Worm (Caenorhabditis elegans): ENCODE results near the gene F44E2.3.

Gene F44E2.3

DNA sequence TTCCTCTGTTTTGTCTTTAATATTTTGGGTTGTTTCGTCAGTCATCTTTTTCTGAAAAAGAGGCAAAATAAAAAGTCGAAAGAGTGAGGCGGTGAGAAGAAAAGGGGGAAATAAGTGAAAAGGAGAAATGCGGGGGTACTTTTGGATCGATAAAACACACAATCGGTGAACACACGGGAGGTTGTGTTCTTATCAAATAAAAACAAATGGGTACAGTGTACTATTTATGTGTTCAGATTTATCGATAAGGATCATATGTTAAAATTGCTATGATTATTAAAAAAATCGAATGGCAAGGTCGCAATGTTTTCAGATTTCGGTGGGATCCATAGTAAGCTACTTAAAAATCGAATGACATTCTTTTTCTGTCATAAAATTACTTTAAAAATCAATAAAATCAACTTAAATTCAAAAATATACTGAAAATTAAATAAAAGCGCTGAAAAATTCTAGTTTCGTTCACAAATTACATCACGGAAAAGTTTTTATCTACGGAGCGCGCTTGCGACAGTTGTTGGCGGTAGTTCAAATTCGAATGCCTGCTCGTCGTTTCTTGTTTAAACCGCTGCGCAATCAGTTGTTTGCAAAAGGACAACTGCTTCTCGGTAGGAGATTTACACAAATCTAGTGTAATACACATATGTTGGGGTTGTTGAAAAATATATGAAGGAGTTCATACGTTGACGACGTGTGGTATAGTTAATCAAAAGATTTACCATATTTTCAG lies 19.7 kb downstream of the F44E2.3 start, which contains the start of gene prx-19 (continued):
- TF ChIP-seq pha-4 (tag; optimal IDR thresholded peaks at IDR 0.05) (peak; percentile 63), tbx-2 (tag; optimal IDR thresholded peaks at IDR 0.05) (no peak), R02D3.7 (tag; optimal IDR thresholded peaks at IDR 0.05) (no peak), sea-2 (GFP tag; optimal IDR thresholded peaks at IDR 0.05) (no peak), nhr-77 (tag; optimal IDR thresholded peaks at IDR 0.05) (no peak)

ce11 chrIII:8807246-8807645 lies 21.9 kb downstream of the F44E2.3 start, which contains the start of gene F54F2.7:
Gene F54F2.7, minus strand, starts transcription at chrIII:8807346.
- TF ChIP-seq lin-39 (tag; optimal IDR thresholded peaks at IDR 0.05), result no peak
- no peak for TF ChIP-seq nhr-77 (tag; optimal IDR thresholded peaks at IDR 0.05)

DNA sequence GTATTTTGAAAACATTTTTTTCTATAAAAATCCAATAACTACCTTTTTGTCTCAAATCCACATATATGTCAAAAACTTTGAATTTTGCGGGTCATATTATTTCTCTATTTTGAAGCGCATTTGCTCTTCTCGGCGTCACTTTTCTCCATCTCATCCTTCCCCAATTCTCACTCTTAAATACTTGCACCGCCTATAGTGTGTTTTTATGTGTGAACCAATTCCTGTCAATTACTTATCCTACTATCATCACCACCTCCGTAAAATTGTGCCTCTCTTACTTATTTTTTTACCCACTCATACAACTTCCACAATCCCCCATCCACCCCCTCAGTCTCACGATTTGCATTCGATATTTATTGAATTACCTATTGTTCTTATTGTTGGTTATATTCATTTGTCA lies 23.3 kb downstream of the F44E2.3 start:
- TF ChIP-seq ceh-16 (tag; optimal IDR thresholded peaks at IDR 0.05), result no peak
- TF ChIP-seq elt-1 (tag; optimal IDR thresholded peaks at IDR 0.05), result no peak
- TF ChIP-seq nhr-76 (tag; optimal IDR thresholded peaks at IDR 0.05), result no peak
- TF ChIP-seq snpc-4 (tag; optimal IDR thresholded peaks at IDR 0.05), result no peak
- TF ChIP-seq daf-12 (tag; optimal IDR thresholded peaks at IDR 0.05), result no peak
- no peak for TF ChIP-seq mdl-1 (tag; optimal IDR thresholded peaks at IDR 0.05)
- no peak for TF ChIP-seq egl-5 (tag; optimal IDR thresholded peaks at IDR 0.05)
- no peak for TF ChIP-seq elt-3 (tag; optimal IDR thresholded peaks at IDR 0.05)

DNA sequence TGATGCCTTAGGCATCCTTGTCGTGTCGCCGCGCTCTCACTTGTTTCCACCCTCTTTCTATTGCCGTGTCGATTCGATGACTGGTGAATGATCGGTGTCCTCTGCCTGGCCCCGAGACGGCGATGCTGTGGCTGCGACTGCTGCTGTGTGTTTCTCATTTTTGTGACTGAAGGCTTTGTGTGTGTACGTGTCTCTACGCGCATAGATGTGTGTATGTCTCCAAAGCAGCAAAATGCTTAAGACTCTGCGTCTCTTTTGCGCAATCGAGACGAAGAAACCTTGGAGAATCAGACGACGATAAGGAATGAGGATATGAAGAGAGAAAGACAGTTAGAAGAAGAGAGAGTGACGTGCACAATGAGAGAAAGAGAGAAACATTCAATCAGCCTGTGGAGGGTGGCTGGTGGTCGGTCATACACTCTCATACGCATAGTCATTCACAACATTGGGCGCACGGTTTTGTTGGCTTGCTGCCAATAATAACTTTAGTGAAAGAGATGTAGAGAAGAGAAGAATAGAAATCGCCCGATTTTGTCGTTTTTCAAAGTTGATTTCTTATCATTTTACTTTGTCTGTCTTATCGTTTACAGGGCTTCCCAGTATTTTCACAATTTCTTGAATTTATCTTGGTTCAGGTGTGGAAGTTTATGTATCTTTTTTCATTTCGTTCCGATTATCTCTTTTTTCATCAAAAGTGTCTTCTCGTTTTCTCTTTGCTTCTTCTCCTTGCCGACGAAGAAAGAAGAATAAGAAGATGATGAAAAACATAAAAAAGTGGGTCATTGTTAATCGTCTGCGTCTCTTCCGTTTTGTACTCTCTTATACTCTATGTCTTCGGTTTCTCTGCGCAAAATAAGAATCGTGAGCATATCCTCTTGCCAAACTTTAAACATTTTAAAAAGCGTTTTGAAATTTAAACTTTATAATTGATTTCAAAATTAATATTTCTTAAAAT lies 27.0 kb downstream of the F44E2.3 start:
- TF ChIP-seq egl-5 (tag; optimal IDR thresholded peaks at IDR 0.05) (peak; percentile 84), nhr-11 (tag; optimal IDR thresholded peaks at IDR 0.05) (peak; percentile 98), nhr-77 (tag; optimal IDR thresholded peaks at IDR 0.05) (peak; percentile 78), fos-1 (tag; optimal IDR thresholded peaks at IDR 0.05) (peak; percentile 72), mdl-1 (tag; optimal IDR thresholded peaks at IDR 0.05) (peak; percentile 95), ceh-28 (tag; optimal IDR thresholded peaks at IDR 0.05) (peak; percentile 93), skn-1 (tag; optimal IDR thresholded peaks at IDR 0.05) (peak; percentile 89), lsy-12 (tag; optimal IDR thresholded peaks at IDR 0.05) (peak; percentile 91), fkh-2 (tag; optimal IDR thresholded peaks at IDR 0.05) (no peak), snpc-4 (tag; optimal IDR thresholded peaks at IDR 0.05) (peak; percentile 88), R02D3.7 (tag; optimal IDR thresholded peaks at IDR 0.05) (peak; percentile 77), nhr-76 (tag; optimal IDR thresholded peaks at IDR 0.05) (no peak), nhr-28 (tag; optimal IDR thresholded peaks at IDR 0.05) (peak; percentile 16), ama-1 (optimal IDR thresholded peaks at IDR 0.05) (peak; percentile 90), elt-1 (tag; optimal IDR thresholded peaks at IDR 0.05) (peak; percentile 69), pqm-1 (tag; optimal IDR thresholded peaks at IDR 0.05) (peak; percentile 62), zag-1 (tag; optimal IDR thresholded peaks at IDR 0.05) (peak; percentile 82), nfya-1 (tag; optimal IDR thresholded peaks at IDR 0.05; ENCODE audit: insufficient read depth) (peak; percentile 98), nhr-25 (tag; optimal IDR thresholded peaks at IDR 0.05) (peak; percentile 99), unc-62 (GFP tag; optimal IDR thresholded peaks at IDR 0.05) (peak; percentile 99), jun-1 (tag; optimal IDR thresholded peaks at IDR 0.05) (peak; percentile 95), ZK546.5 (tag; optimal IDR thresholded peaks at IDR 0.05) (no peak), aly-2 (tag; optimal IDR thresholded peaks at IDR 0.05) (peak; percentile 89), daf-12 (tag; optimal IDR thresholded peaks at IDR 0.05) (peak; percentile 41), nhr-43 (tag; optimal IDR thresholded peaks at IDR 0.05; ENCODE audit: poor library complexity, severe bottlenecking) (peak; percentile 70), eor-1 (tag; optimal IDR thresholded peaks at IDR 0.05) (peak in 1 of 2 experiments; percentile 75), ceh-82 (tag; optimal IDR thresholded peaks at IDR 0.05) (peak; percentile 75), nhr-237 (tag; optimal IDR thresholded peaks at IDR 0.05) (no peak), sea-2 (GFP tag; optimal IDR thresholded peaks at IDR 0.05) (peak; percentile 86), elt-3 (tag; optimal IDR thresholded peaks at IDR 0.05) (peak in 1 of 3 experiments; percentile 69), hmg-11 (tag; optimal IDR thresholded peaks at IDR 0.05) (peak; percentile 74), tbx-2 (tag; optimal IDR thresholded peaks at IDR 0.05) (peak; percentile 92), nhr-23 (tag; optimal IDR thresholded peaks at IDR 0.05) (peak; percentile 98), ztf-11 (tag; optimal IDR thresholded peaks at IDR 0.05) (no peak), elt-2 (tag; optimal IDR thresholded peaks at IDR 0.05) (peak; percentile 93), lin-15B (tag; optimal IDR thresholded peaks at IDR 0.05) (peak; percentile 74), nhr-12 (tag; optimal IDR thresholded peaks at IDR 0.05) (no peak), unc-39 (tag; optimal IDR thresholded peaks at IDR 0.05) (no peak), pha-4 (tag; optimal IDR thresholded peaks at IDR 0.05) (peak; percentile 99), fkh-10 (GFP tag; optimal IDR thresholded peaks at IDR 0.05) (peak; percentile 82)

Data from whole organism, L3 larva.